Worm (Caenorhabditis elegans): ENCODE measurements around the gene sdz-32.

The sdz-32 gene

DNA sequence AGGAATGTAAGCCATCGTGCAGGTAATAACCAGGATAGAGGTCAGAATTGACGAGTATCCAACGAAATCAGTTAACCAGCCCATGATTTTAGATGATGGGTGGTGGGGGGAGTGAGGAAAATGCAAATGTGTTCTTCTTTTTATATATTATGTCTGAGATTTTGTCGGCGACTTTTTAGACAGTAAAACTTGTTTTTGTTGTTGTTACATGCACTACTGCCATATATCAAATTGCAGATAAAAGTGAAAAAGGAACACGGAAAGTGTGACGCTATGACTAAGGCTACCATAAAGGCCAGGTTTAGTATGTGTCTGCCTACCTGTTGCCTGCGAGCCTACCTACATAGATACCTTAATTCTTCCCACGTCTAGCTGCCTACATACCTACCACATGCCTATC lies 50.3 kb downstream of the sdz-32 start, which contains the start of gene col-72:
TSS of gene col-72 (minus strand) at position 101 of the 400 bp plus-strand sequence.
- TF ChIP-seq pha-4 (tag; optimal IDR thresholded peaks at IDR 0.05) (no peak), K12H6.12 (tag; optimal IDR thresholded peaks at IDR 0.05) (no peak), lin-35 (GFP tag; optimal IDR thresholded peaks at IDR 0.05) (no peak), Y95B8A.8 (GFP tag; IDR thresholded peaks at IDR 0.05) (no peak), him-1 (tag; optimal IDR thresholded peaks at IDR 0.05) (no peak)
